Fruit fly (Drosophila melanogaster): Measurements from ENCODE around the gene CG42445.

CG42445 gene

DNA sequence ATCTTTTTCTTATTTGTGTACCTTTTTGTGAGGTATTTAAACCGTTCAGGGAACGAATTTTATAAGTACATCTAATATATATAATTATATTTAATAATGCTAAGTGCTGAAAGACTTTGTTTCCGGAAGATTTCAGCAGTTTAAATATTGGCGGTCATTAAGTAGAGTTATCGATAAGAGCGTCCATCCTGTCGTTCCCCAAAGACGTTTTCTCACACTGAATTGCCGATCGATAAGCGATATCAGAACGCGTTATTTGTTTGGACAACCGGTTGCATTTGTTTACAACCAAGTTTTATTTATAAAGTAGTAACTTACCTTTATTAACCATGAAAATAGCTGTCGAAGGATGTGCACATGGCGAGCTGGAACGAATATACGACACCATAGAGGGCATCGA, 37.1 kb downstream of the CG42445 start, which contains the start of gene ldbr:
Gene ldbr (plus strand): TSS at position 238 of the 400 bp plus-strand sequence.
- no peak for TF ChIP-seq HLH106 (tag; optimal IDR thresholded peaks at IDR 0.05)
- TF ChIP-seq fru (GFP tag; optimal IDR thresholded peaks at IDR 0.05): no peak
- TF ChIP-seq Abd-B (GFP tag; optimal IDR thresholded peaks at IDR 0.05): no peak
- TF ChIP-seq rgr (GFP tag; optimal IDR thresholded peaks at IDR 0.05): peak; percentile 30
- TF ChIP-seq dl (GFP tag; optimal IDR thresholded peaks at IDR 0.05; ENCODE audit: insufficient read depth in 1 of 2, partially characterized antibody in 2 of 2): no peak
- TF ChIP-seq ey (GFP tag; optimal IDR thresholded peaks at IDR 0.05): no peak
- TF ChIP-seq pan (optimal IDR thresholded peaks at IDR 0.05): no peak
- no peak for TF ChIP-seq OdsH (GFP tag; optimal IDR thresholded peaks at IDR 0.05)
- TF ChIP-seq Sp1 (GFP tag; optimal IDR thresholded peaks at IDR 0.05): peak; percentile 21
- peak in 1 of 2 experiments; percentile 44 for TF ChIP-seq foxo (GFP tag; optimal IDR thresholded peaks at IDR 0.05)
- peak; percentile 3 for TF ChIP-seq br (GFP tag; optimal IDR thresholded peaks at IDR 0.05)
- no peak for TF ChIP-seq Hr78 (GFP tag; optimal IDR thresholded peaks at IDR 0.05)
- no peak for TF ChIP-seq jim (GFP tag; optimal IDR thresholded peaks at IDR 0.05)
- no peak for TF ChIP-seq CrebA (GFP tag; optimal IDR thresholded peaks at IDR 0.05; ENCODE audit: borderline replicate concordance)

DNA sequence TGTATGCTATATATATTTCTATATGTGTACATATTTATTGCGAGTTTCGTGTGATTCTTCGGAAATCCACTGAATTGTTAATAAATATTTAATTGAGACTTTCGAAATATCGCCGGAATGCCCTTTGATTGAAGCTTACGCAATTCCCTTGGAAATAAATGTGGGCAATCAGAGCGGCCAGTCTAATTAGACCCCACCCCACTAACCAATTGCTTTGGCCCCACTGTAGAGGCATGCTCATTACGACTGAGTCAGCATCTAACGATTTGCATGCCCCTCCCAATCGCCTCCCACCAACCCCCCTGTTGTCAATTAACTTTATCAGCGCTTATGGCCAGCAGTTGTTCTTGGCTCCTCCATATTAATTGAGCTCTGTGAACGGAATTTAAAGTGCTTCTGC, 41.9 kb downstream of the CG42445 start:
- TF ChIP-seq HLH106 (tag; optimal IDR thresholded peaks at IDR 0.05) (no peak), OdsH (GFP tag; optimal IDR thresholded peaks at IDR 0.05) (no peak)

DNA sequence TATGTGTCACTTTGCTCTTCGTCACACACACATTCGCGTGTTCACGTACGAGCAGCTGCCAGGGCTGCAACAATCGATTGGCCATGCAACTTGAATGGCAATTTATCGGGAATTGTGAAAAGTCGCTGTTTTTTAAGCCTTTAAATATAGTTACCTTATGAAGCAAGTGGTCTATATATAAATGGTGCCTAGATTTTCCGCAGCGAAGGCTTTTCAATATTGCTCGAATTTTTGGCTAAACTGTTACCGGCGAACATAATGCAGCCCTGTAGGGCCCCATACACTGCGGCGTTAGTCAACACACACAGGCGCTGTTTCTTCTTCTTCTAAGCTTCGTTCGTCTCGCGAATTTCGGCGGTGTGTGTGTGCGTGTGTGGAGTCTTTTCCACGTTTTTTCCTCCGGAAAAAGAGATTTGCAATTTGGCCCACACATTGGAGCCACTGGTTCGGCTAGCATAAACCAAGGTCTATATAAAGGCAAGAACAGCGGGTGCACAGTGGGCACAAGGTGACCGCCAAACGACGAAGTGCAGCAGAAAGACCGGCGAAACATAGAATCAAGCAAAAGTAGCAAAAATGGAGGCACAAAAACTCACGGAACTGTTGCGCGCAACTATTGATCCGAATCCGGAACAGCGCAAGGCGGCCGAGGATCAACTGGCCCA, 42.7 kb downstream of the CG42445 start, which contains the start of the genes Arp3 and msk:
Gene Arp3 (minus strand): TSS at position 39 of the 665 bp plus-strand sequence.
Gene msk (plus strand): TSS at position 316 of the 665 bp plus-strand sequence.
- TF ChIP-seq foxo (GFP tag; optimal IDR thresholded peaks at IDR 0.05) (peak in 1 of 2 experiments; percentile 88), usp (GFP tag; optimal IDR thresholded peaks at IDR 0.05) (no peak), Dfd (GFP tag; optimal IDR thresholded peaks at IDR 0.05) (no peak), Mio (GFP tag; optimal IDR thresholded peaks at IDR 0.05) (peak; percentile 2), brk (GFP tag; optimal IDR thresholded peaks at IDR 0.05) (no peak), fru (GFP tag; optimal IDR thresholded peaks at IDR 0.05) (no peak), Myc (optimal IDR thresholded peaks at IDR 0.05) (peak; percentile 38), Dif (GFP tag; optimal IDR thresholded peaks at IDR 0.05; ENCODE audit: partially characterized antibody) (no peak), jim (GFP tag; optimal IDR thresholded peaks at IDR 0.05) (no peak), rgr (GFP tag; optimal IDR thresholded peaks at IDR 0.05) (peak; percentile 84), Vsx2 (GFP tag; optimal IDR thresholded peaks at IDR 0.05; ENCODE audit: partially characterized antibody) (no peak), psq (GFP tag; optimal IDR thresholded peaks at IDR 0.05) (peak; percentile 82), tai (GFP tag; optimal IDR thresholded peaks at IDR 0.05) (no peak), CrebA (GFP tag; optimal IDR thresholded peaks at IDR 0.05; ENCODE audit: borderline replicate concordance) (no peak), Abd-B (GFP tag; optimal IDR thresholded peaks at IDR 0.05) (no peak), Sp1 (GFP tag; optimal IDR thresholded peaks at IDR 0.05) (peak; percentile 72), GATAd (GFP tag; optimal IDR thresholded peaks at IDR 0.05) (peak; percentile 50), Hr78 (GFP tag; optimal IDR thresholded peaks at IDR 0.05) (no peak), dl (GFP tag; optimal IDR thresholded peaks at IDR 0.05; ENCODE audit: insufficient read depth in 1 of 2, partially characterized antibody in 2 of 2) (no peak), HLH106 (tag; optimal IDR thresholded peaks at IDR 0.05) (peak; percentile 81), OdsH (GFP tag; optimal IDR thresholded peaks at IDR 0.05) (peak; percentile 76), sv (GFP tag; optimal IDR thresholded peaks at IDR 0.05) (peak; percentile 88), dsf (GFP tag; optimal IDR thresholded peaks at IDR 0.05; ENCODE audit: borderline replicate concordance) (no peak), Hr83 (GFP tag; optimal IDR thresholded peaks at IDR 0.05; ENCODE audit: poor library complexity, severe bottlenecking) (peak; percentile 75), h (GFP tag; optimal IDR thresholded peaks at IDR 0.05) (peak; percentile 87), sage (GFP tag; optimal IDR thresholded peaks at IDR 0.05) (no peak), N (GFP tag; optimal IDR thresholded peaks at IDR 0.05) (no peak), dmrt93B (GFP tag; optimal IDR thresholded peaks at IDR 0.05) (no peak), ey (GFP tag; optimal IDR thresholded peaks at IDR 0.05) (peak; percentile 81), Rel (GFP tag; optimal IDR thresholded peaks at IDR 0.05) (no peak), Rel (tag; optimal IDR thresholded peaks at IDR 0.05) (peak; percentile 64), CG32264 (GFP tag; optimal IDR thresholded peaks at IDR 0.05) (no peak), Jra (GFP tag; optimal IDR thresholded peaks at IDR 0.05) (peak; percentile 87), Hnf4 (GFP tag; optimal IDR thresholded peaks at IDR 0.05) (peak; percentile 84), woc (GFP tag; optimal IDR thresholded peaks at IDR 0.05) (no peak), br (GFP tag; optimal IDR thresholded peaks at IDR 0.05) (peak; percentile 82), lola (GFP tag; optimal IDR thresholded peaks at IDR 0.05) (no peak), CG9705 (GFP tag; optimal IDR thresholded peaks at IDR 0.05) (peak; percentile 79), pan (optimal IDR thresholded peaks at IDR 0.05) (no peak)
